Fruit fly (Drosophila melanogaster) whole organism, pupa: ENCODE measurements around the gene zfh1.

ENCODE experiments used
- CG15710 ChIP-seq: fragments of 200-800 bp; sonication (Bioruptor generic); optimal IDR thresholded peaks from 2 replicates; lab custom pipeline; 2018; ENCODE audit warnings: missing biosample characterization, mild to moderate bottlenecking, missing genetic modification characterization, moderate library complexity
- gl ChIP-seq: fragments of 200-800 bp; sonication (Bioruptor generic); optimal IDR thresholded peaks from 2 replicates; lab custom pipeline; 2018; ENCODE audit warnings: missing biosample characterization, mild to moderate bottlenecking, missing genetic modification characterization

- TF ChIP-seq CG15710 (tag; lab: Kevin White, UChicago) (no peak), gl (no peak)
These were observed 1.3 kb downstream of the zfh1 start for dm6 chr3R:30766922-30767504.
